Fruit fly (Drosophila melanogaster): Measurements from ENCODE around the gene CG6299.

The CG6299 gene

DNA sequence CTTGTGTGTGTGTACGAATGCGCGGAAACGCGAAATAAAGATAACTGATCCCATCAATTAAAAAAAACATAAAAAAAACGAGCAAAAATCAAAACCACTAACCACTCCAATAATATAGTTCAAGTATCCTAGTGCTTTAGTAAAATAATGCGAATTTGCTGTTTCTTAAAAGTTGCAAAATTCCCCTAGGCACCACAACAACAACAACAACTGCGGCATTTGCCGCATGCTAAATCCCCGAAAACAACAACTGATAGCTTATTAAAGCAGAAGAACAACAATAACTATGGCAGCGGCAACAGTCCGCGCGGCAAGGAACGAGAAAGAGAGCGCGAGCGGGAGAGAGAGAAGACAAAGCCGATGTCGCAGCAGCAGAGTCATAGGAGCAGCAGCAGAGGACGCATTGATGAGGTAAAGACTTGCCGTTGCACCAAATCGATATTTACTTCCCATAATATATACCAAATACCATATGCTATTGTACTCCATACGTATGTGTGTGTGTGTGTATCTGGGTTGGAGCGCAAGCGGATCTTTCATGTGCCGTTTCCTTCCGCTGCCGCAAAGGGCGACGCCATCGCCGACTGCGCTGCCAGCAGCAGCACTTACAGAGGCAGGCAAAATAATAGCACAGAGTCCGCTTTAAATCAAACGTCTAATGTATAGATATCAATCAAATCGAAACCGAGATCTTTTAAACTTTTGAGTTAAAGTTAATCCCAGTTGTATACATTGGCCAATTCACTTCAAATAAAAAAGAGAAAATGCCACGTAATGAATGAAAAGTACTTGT lies 20.7 kb downstream of the CG6299 start:
- TF ChIP-seq Dif (GFP tag; optimal IDR thresholded peaks at IDR 0.05; ENCODE audit: partially characterized antibody) (peak; percentile 20), Rel (GFP tag; optimal IDR thresholded peaks at IDR 0.05) (no peak), Rel (tag; optimal IDR thresholded peaks at IDR 0.05) (peak; percentile 53), CG32264 (GFP tag; optimal IDR thresholded peaks at IDR 0.05) (no peak), Hnf4 (GFP tag; optimal IDR thresholded peaks at IDR 0.05) (no peak), foxo (GFP tag; optimal IDR thresholded peaks at IDR 0.05) (no peak), fru (GFP tag; optimal IDR thresholded peaks at IDR 0.05) (no peak), Jra (GFP tag; optimal IDR thresholded peaks at IDR 0.05) (no peak), woc (GFP tag; optimal IDR thresholded peaks at IDR 0.05) (no peak), Hr83 (GFP tag; optimal IDR thresholded peaks at IDR 0.05; ENCODE audit: poor library complexity, severe bottlenecking) (no peak)

DNA sequence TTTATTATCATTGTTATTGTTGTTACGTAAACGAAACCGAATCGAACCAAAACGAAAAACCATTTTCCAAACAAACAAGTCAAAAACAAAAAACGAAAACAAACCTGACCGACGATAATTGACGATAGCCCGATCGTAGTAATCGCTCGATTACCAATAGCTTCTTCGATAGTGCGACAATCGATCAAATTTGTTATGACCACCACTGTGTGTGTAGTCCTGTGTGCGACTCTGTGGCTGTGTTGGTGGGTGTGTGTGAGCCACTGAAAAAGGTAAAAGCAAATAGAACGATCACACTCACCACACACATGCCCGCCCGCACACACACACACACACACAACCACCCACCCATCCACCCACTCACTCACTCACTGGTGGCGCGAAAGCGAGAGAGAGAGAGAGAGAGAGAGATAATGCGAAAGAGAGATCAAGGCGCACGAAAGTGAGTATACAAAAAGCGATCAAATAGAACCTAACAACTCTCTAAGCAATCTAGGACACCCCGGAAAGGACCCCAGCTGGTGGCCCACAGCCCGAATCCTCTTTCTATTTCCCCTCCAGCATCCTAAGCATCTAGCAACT lies 22.0 kb downstream of the CG6299 start:
- TF ChIP-seq brk (GFP tag; optimal IDR thresholded peaks at IDR 0.05) (no peak), jim (GFP tag; optimal IDR thresholded peaks at IDR 0.05) (no peak), OdsH (GFP tag; optimal IDR thresholded peaks at IDR 0.05) (no peak)

DNA sequence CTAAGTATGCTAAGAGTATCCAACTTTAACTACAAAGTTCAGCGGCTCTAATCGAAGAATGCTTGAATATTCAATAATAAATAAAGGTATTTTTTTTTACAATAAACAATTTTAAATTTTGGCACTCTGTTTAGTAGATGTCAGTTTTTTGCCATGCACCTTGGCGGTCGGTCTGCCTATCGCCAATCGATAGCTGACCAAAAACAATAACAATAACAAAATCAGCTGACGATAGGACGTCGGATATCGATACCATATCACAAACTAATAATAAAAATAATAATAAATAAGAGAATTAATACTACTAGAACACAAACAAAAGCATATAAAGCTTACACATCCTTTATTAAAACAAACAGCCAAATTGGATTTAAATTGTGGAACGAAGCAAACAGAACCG lies 24.2 kb downstream of the CG6299 start, which contains the start of gene Gmap:
Gmap (plus strand) TSS at position 241 of the 400 bp plus-strand sequence.
- TF ChIP-seq Jra (GFP tag; optimal IDR thresholded peaks at IDR 0.05) = no peak
- TF ChIP-seq Dif (GFP tag; optimal IDR thresholded peaks at IDR 0.05; ENCODE audit: partially characterized antibody) = peak; percentile 47
- TF ChIP-seq sage (GFP tag; optimal IDR thresholded peaks at IDR 0.05) = peak; percentile 24

DNA sequence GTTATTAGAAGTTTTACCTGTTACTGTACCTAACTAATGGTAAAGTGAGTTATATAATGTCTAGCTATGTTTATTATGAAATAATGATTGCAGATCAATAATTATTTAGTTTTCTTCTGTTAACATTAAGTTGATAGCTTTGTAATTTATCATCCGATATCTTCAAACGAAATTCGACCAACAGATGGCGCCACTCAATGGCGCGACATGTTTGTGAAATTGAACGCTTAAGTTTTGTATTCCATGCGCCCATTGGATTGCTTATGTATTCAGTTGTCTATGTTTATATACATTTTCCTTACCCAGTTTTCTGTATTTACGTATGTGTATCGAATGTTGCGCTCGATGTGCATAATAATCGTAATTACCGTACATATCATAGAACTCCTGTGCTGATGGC lies 28.0 kb downstream of the CG6299 start:
- TF ChIP-seq Vsx2 (GFP tag; optimal IDR thresholded peaks at IDR 0.05; ENCODE audit: partially characterized antibody) (no peak), GATAd (GFP tag; optimal IDR thresholded peaks at IDR 0.05) (no peak), OdsH (GFP tag; optimal IDR thresholded peaks at IDR 0.05) (no peak), Hnf4 (GFP tag; optimal IDR thresholded peaks at IDR 0.05) (no peak), br (GFP tag; optimal IDR thresholded peaks at IDR 0.05) (no peak), Hr83 (GFP tag; optimal IDR thresholded peaks at IDR 0.05; ENCODE audit: poor library complexity, severe bottlenecking) (no peak), brk (GFP tag; optimal IDR thresholded peaks at IDR 0.05) (no peak), Rel (GFP tag; optimal IDR thresholded peaks at IDR 0.05) (no peak), Rel (tag; optimal IDR thresholded peaks at IDR 0.05) (no peak), Dif (GFP tag; optimal IDR thresholded peaks at IDR 0.05; ENCODE audit: partially characterized antibody) (no peak), Abd-B (GFP tag; optimal IDR thresholded peaks at IDR 0.05) (no peak), woc (GFP tag; optimal IDR thresholded peaks at IDR 0.05) (no peak), CG32264 (GFP tag; optimal IDR thresholded peaks at IDR 0.05) (no peak), sage (GFP tag; optimal IDR thresholded peaks at IDR 0.05) (no peak), sv (GFP tag; optimal IDR thresholded peaks at IDR 0.05) (no peak), dsf (GFP tag; optimal IDR thresholded peaks at IDR 0.05; ENCODE audit: borderline replicate concordance) (no peak), psq (GFP tag; optimal IDR thresholded peaks at IDR 0.05) (no peak), dl (GFP tag; optimal IDR thresholded peaks at IDR 0.05; ENCODE audit: insufficient read depth in 1 of 2, partially characterized antibody in 2 of 2) (no peak), rgr (GFP tag; optimal IDR thresholded peaks at IDR 0.05) (no peak), foxo (GFP tag; optimal IDR thresholded peaks at IDR 0.05) (no peak), CrebA (GFP tag; optimal IDR thresholded peaks at IDR 0.05; ENCODE audit: borderline replicate concordance) (no peak)

DNA sequence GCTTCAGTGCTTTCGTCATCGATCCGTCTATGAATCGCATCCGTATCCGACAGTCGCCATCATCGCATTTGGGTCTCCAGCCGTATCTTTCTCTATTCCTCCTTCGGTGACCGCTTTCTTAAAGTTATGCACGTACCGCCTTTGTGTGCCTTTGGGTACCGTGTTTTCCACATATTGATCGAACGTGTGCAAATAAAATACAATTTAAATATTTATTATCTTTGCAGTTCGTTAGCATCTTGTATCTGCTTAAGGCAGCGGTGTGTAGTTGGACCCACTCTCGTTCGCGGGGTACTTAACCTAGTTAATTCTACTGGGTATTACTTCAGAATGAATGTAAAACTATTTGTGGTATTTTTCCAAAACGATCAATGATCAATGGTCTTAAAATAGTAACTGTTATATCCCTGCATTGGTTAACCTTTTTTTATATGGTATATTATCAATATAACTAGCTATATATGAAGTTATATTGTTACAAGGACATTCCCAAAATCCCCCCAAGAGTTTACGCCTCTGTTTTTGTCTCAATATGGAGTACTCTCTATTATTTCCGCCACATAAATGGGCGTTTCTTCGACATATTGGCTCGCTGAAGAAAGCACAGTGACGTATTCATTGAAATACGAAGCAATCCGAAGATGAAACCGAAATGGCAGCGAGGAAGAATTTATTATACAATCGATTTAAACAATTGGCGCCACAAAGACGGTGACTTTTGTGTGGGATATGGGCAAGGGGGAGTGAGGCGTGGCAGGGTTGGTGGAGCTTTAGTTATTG lies 33.3 kb downstream of the CG6299 start:
- no peak for TF ChIP-seq brk (GFP tag; optimal IDR thresholded peaks at IDR 0.05)
